Fruit fly (Drosophila melanogaster) S2 (cell line): Measurements from ENCODE around the gene CG10996.

Experiments
- CG8478 ChIP-seq: fragments of >200 bp; optimal IDR thresholded peaks from 2 replicates; lab custom pipeline; 2018
- CTCF ChIP-seq, 2 experiments: fragments of >200 bp; optimal IDR thresholded peaks; 2 replicates each; lab custom pipeline; 2018

CG10996 gene

DNA sequence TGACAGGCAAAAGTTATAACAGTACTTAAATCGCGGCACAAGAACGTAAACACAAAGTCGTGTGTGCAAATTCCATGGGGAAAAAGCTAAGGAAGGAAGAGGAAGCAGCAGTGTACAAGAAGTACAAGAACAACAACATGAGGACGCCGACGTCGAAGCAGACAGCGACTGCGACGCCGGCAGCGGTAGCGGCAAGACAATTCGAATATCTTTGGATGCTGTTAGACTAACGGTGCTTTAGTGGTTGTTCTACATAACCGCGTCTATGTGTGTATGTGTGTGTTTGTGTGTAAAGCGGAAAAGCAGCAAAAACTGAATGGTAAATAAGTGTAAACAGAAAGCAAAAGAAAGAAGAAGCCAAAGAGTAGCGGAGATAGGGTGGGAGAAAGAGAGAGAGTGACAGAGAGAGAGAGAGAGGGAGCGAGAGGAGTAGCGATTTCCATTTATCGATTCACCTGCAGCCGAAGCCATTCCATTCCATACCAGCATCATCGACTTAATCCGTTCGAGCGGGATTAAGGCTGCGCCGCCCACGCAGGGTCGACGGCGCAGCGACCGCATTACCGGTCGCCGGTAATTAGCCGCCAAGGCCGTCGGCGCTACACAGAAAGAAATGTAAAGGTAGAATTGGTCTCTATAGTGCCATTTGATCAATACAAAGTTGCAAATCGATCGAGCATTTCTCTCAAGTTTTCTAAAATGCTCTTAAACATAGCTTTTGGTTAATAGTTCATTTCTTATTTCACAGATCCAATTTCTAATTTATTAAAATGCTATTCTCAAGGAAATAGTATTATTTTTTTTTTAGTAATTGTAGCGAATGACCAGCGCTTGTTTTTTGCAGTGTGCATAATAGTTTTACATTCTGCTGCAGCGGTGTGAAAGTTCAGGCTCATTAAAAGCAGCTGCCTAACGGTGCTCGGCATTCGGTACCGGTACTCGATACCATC, 13.2 kb downstream of the CG10996 start:
- TF ChIP-seq CG8478 = no peak
- TF ChIP-seq CTCF (optimal IDR thresholded peaks at IDR 0.05; lab: Kevin White, UChicago) = no peak

DNA sequence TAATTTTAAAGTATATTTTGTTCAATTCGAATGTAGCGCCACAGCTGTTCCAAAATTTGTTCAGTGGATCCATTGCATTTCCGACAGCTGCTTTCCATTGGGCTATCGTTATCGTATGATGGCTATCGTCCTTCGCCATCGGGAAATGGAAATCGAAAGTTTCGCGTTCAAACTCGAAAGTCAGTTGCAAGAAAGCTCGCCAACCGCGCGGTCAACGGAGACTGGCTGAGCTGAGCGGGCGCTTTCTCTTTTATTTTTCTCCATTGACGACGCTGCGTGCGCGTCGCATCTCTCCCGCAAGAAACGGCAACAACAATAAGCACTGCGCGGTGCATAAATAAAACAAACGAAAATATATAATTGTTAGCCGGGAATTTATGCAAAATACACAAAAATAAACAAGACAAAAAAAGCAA, 13.9 kb downstream of the CG10996 start, which contains the start of gene inaE:
Gene inaE, plus strand, starts transcription at position 181 of the 416 bp plus-strand sequence.
- TF ChIP-seq CG8478 = no peak
- TF ChIP-seq CTCF (optimal IDR thresholded peaks at IDR 0.05; lab: Kevin White, UChicago) = peak in 1 of 2 experiments; percentile 14

DNA sequence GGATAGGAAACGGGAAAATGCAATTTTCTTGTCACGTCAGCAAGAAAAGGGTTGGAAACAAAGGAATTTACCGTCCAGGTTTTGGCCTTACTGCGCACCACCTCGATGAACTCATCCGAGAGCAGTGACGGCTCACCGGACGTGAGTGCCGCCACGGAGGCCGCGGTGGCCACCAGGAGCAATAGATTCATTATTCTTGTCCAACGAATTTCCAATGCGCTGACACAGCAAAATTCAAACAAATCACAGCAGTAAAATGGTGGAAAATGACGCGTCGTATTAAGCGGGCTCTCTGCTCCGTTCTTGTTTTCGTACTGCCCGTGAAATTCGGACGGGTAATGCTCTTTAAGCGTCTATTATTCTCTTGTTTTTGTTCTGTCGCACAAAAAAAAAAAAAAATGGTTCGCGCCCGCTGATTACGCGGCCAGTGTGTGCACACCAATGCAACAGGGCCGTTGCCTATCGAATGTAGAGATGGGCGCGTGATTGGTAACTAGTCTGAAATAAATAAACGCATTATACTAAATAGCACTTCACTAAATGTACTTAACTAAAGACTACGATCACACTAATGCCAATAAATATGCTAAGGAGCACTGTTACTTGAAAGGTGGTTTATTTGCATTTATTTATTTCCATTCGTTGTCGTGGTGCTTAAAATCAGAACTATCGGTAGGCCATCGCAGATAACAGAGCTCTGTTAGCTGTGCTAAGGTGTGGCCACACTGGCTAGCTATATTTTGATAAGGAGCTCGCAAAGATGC, 15.5 kb downstream of the CG10996 start, which contains the start of the genes CtsB and amrt:
Gene CtsB, minus strand, starts transcription at position 432 of the 764 bp plus-strand sequence.
Gene amrt, plus strand, starts transcription at position 721 of the 764 bp plus-strand sequence.
- TF ChIP-seq CG8478 (no peak), CTCF (optimal IDR thresholded peaks at IDR 0.05; lab: Kevin White, UChicago) (no peak)

DNA sequence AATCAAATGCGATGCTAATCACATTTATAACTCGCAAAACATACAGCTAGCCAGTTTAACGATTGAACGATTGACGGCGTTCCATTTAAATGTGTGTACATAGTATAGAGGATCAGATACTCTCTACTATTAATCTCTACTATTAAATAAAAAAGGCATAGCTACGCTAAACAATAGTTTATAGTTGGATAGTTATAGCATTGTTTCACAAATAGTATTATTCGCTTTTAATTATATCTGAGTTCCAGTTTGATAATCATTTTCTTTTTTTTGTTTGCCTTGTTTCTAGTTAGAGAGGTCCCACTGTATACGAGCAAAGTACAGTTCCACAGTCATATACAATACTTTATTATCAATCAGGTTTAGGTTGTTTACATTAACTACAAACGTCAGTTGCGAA, 17.7 kb downstream of the CG10996 start:
- TF ChIP-seq CG8478 = no peak
- TF ChIP-seq CTCF (optimal IDR thresholded peaks at IDR 0.05; lab: Kevin White, UChicago) = no peak

DNA sequence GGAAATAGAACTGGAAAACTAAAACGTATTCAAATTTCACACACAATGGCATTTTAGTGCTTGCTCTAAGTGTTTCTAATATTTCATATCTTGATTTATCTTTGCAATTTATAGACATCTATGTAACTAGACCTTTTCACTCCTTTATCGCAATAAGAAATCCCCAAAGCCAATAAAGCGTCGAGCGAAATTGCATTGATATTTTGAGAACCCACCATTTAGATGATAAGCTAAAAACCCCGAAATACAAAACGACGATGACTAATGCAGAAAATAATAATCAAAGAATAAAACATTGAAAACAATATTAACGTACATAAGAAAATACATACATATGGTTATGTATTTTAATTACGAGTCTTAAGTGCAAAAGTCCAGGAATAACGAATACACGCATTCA, 18.9 kb downstream of the CG10996 start:
- TF ChIP-seq CG8478 (no peak), CTCF (optimal IDR thresholded peaks at IDR 0.05; lab: Kevin White, UChicago) (no peak)

DNA sequence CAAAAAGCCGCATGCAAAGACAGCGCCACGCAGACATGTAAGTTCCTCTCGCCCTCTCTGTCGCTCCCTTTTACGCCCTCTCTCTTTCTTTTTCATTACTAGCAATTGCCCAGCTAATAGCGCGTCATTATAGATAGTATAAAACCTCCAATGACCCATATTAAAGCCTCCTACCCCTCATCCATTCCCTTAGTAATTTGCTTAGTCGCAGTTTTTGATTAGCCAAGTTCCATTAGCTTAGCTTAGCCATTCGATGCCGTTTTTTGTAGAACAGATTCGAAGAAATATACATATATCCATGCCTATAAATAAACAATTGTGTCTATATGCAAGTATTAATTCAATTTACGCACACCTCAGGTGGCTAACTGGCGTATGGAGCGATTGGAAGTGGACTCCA, 26.7 kb downstream of the CG10996 start:
- TF ChIP-seq CG8478 (no peak), CTCF (optimal IDR thresholded peaks at IDR 0.05; lab: Kevin White, UChicago) (no peak)

DNA sequence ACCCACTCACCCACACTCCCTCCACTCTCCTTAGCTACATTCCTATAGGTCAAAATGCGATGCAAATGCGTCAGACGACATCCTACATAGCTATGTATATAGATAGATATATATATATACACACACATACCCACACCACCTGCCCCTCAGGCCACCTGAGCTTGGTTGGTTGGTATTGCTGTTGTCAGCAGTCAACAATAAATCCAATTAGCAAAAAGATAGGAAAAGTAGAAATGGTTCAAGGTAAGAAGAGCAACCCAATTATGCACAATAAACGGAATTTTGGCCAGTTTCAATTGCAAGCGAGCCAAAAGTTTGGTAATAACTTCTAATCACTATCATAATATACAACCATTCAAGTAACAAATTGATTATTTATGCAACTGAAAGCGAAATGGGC, 30.9 kb downstream of the CG10996 start:
- TF ChIP-seq CTCF (optimal IDR thresholded peaks at IDR 0.05; lab: Kevin White, UChicago) (no peak), CG8478 (no peak)

DNA sequence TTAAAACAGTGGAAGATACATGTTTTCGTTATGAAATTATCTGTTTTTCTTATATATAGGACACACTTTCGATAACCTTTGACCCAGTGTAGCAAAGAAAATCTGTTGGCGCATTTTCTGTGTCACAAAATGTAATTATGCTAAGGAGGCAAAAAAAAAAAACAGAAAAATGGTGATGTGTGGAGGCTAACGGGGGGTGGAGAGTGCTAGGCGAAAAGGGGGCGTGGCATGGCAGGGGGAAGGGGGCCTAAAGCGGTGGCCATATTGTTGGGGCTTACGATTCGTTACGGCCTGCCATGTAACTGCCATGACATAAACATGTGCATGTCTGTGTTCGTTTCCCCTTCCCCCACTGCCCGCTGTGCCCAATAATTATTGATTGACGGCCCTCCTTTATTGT, 32.2 kb downstream of the CG10996 start:
- TF ChIP-seq CTCF (optimal IDR thresholded peaks at IDR 0.05; lab: Kevin White, UChicago) (no peak), CG8478 (no peak)

DNA sequence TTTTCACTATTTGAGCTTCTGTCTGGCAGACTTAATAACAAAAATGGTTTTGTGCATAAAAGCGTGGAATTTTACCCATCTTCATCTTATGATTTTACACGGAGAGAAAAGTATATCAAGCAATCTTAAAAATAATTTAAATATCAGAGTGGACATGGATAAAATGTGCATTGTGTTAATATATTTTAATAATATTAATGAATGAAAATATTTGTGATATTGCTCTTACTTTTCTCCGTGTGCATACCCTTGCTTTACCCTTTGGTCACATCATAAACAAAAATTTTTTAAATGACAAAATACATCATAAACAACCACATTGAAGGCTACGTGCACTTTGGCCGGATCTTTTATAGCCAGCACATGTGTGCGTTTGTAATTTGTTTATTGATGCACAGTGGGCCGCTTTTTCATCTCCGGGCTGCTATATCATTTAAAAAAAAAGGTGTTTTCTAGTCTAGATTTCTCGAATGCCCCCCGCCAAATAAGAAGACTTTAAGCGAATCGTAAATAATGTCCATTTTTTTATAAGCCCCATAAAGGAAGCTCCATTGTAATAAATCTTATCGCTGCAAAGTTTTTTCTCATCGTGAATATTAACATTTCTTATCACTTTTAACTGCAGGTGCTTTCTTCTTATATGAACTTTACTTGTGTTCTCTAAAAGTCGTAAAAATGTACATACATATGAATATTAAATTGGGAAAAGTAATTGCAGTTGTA, 32.9 kb downstream of the CG10996 start:
- TF ChIP-seq CTCF (optimal IDR thresholded peaks at IDR 0.05; lab: Kevin White, UChicago) (no peak), CG8478 (no peak)

DNA sequence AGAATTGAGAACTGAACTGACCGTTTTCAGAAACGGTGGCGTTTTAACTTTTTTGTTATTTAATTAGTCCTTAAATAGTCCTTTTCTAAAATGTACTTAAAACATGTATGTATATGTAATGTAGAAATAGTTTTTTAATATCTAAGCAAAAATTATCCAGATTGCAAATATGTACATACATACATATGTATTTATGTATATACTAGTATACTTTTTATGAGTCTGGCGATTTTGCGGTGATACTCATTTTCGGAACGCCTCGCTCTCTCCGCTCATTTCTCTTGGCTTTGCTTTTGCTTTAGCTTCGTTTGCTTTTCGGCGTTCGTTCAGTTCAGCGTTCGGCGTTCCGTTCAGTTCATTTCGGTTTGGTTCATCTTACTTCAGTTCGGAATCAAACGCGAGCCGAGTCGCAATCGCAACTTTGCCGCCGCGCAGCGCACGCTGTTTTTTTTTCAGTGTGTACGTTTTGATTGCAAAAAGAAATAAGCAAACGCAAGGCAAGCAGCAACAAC, 35.0 kb downstream of the CG10996 start, which contains the start of gene rdgB:
Gene rdgB, plus strand, starts transcription at position 381 of the 512 bp plus-strand sequence.
- TF ChIP-seq CTCF (optimal IDR thresholded peaks at IDR 0.05; lab: Kevin White, UChicago) (no peak), CG8478 (no peak)

DNA sequence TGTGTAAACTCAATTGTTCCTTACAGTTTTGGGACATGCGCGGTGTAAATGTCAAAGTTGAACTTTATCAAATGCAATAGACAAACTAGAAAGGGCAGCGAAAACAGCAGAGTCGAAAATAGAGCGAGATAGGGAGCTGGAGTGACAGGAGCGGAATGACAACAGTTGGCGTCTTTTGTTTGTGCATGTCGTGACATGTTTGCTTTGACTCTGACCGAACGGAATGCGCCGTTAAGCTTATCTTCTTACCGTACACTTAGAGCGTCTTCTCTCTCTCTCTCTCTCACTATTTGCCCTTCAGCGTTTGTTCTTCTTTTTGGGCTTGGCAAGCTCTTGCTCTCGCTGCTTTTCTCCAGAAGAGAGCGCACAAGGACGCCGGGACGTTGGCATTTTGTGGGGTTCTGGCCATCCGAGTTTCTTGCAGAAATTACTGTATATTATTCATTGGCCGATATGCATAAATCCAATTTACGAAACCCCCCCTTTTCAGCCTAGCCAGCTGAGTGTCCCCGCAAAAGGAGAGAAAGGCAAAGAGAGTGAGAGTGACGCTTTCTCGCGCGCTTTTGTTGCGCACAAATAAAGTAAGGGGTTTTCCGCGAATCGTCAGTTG, 35.6 kb downstream of the CG10996 start:
- no peak for TF ChIP-seq CTCF (optimal IDR thresholded peaks at IDR 0.05; lab: Kevin White, UChicago)
- TF ChIP-seq CG8478 = no peak

DNA sequence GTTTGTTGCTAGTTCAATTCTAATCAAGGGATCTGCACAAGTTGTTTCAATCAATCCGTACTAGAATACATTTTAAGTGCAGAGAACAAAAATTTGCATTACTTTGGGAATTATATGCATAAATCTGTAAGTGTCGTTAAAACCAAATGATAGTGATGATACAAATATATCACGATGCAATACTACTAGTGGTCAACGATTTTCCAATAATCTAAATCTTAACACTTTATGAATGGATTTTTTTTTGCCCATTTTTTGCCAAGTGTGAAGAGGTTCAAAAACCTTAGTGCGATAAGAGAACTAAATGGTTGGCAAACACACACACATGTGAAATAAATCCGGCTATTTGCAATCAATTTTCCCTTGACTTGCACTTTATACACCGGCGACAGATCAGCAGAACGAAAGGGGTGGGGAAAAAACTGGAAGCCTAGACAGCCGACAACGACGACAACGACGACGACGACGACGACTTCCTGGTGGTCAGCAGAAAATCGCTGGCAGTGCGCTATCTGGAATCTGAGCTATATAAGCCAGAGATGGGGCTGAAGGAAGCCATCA, 38.4 kb downstream of the CG10996 start, which contains the start of gene Yp3:
Gene Yp3, plus strand, starts transcription at position 558 of the 561 bp plus-strand sequence.
- TF ChIP-seq CTCF (optimal IDR thresholded peaks at IDR 0.05; lab: Kevin White, UChicago) (no peak), CG8478 (no peak)

DNA sequence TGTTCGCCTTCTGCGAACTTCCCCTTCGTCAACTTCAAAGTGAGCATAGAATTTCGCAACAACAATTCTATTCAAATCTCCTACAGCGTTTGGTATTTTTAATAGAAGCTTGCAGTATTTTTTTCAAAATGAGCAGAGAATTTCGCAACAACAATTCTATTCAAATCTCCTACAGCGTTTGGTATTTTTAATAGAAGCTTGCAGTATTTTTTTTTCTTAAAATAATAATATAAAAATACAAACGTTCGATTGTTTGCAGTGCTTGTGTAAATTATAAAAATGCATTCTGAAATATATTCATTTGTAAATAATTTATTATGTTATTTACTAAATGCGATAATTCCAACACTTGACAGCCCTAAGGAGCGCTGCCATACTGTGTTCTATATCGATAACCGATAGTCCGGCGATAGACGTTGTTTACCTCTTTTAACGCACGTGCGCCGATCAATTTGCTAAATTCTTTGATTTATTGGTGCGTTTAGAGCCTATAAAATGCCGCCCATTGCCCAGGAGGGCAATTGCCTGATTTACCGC, 40.6 kb downstream of the CG10996 start, which contains the start of the genes CG32625 and Rtc1:
Gene CG32625, minus strand, starts transcription at position 51 of the 537 bp plus-strand sequence.
Gene Rtc1, plus strand, starts transcription at position 404 of the 537 bp plus-strand sequence.
- TF ChIP-seq CG8478 = no peak
- no peak for TF ChIP-seq CTCF (optimal IDR thresholded peaks at IDR 0.05; lab: Kevin White, UChicago)
